Fruit fly (Drosophila melanogaster) S2 (cell line): ENCODE data around the gene Cypl.

Experiments
- CG8478 ChIP-seq: fragments of >200 bp; optimal IDR thresholded peaks from 2 replicates; lab custom pipeline; 2018
- CTCF ChIP-seq, 2 experiments: fragments of >200 bp; optimal IDR thresholded peaks; 2 replicates each; lab custom pipeline; 2018

DNA sequence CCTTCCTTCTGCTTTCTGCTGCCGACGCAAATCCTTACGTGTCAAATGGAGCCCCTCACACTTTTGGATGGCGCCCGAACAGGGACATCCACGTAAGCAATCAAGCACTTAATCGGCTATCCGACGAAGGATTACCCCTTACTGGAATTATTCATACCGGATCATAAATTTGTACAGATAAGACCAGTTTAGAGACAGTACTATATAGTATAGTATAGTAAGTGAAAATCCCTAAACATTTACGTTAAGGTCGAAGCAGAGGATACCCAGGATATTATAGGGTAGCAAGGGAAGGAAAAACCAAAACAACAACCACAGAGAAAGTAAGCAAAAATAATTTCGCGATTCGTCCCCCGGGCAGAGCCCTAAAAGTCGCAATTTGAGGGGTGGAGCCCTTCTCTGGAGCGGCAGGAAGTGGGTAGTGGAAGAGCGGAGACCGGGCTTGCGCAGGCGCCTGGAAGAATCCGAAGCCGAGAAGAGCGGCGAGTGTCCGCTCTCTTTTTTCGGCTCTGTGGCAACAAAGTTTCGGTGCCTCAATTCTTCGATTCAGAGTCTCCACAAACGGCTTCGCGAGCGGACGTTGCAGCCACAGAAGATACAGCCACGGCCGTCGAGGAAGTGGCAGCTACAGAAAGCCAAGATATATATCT is 2.9 kb upstream of the Cypl start:
- TF ChIP-seq CTCF (optimal IDR thresholded peaks at IDR 0.05; lab: Kevin White, UChicago) = no peak
- TF ChIP-seq CG8478 (lab: Kevin White, UChicago) = no peak
